In the genomic region with DNA sequence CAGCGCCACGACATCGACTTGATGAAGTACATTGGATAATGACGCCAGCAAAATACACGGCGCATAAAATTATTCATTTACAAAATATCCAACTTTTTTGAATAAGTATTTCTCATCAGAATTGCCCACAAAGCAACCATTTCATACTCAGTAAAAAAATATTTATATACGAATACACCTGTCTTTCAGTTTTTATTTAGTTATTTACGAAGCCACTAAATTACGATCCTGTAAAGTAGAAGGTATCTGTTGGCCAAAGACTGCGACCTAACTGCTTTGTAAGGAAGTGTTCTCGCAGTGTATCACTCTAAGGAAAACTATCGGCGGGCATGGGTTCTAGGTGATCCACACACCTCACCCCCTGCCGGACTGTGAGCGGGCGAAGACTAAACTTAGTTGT, we compare ENCODE assay signal across 3 fruit fly cellular contexts.
TF ChIP-seq lines count a peak whose summit lies in the region.

No protein-coding gene starts in this region.

TF ChIP-seq in whole organism, adult, 20 proteins besides CTCF, POLR2A, EP300 and RAD21 (continued from another document):
- no peak for TF ChIP-seq bab1 (GFP tag; optimal IDR thresholded peaks at IDR 0.05; lab: Kevin White, UChicago)
- TF ChIP-seq Clk (GFP tag; optimal IDR thresholded peaks at IDR 0.05; lab: Kevin White, UChicago): peak; percentile 25
- TF ChIP-seq Hr96 (GFP tag; optimal IDR thresholded peaks at IDR 0.05; lab: Kevin White, UChicago): peak; percentile 28

TF ChIP-seq in whole organism, embryonic, 481 proteins besides CTCF, POLR2A, EP300 and RAD21 (continued from another document and continues in another):
- TF ChIP-seq CG2120 (GFP tag; optimal IDR thresholded peaks at IDR 0.05; lab: Kevin White, UChicago) (peak; percentile 52), Meics (GFP tag; optimal IDR thresholded peaks at IDR 0.05; lab: Kevin White, UChicago) (no peak), Oaz (GFP tag; IDR thresholded peaks at IDR 0.05; lab: Robert Waterston, UW) (peak; percentile 51), CG17829 (tag; optimal IDR thresholded peaks at IDR 0.05; lab: Kevin White, UChicago) (peak; percentile 42), cg (GFP tag; optimal IDR thresholded peaks at IDR 0.05; lab: Kevin White, UChicago) (no peak), Ets97D (GFP tag; optimal IDR thresholded peaks at IDR 0.05; lab: Kevin White, UChicago) (peak; percentile 9), H15 (GFP tag; IDR thresholded peaks at IDR 0.05; lab: Robert Waterston, UW) (0 out of 3 replicates have a peak, but pooled peaks have one; percentile 11), CG9215 (GFP tag; IDR thresholded peaks at IDR 0.05; lab: Robert Waterston, UW) (peak; percentile 52), CG4424 (GFP tag; optimal IDR thresholded peaks at IDR 0.05; lab: Kevin White, UChicago) (peak; percentile 21), psq (GFP tag; optimal IDR thresholded peaks at IDR 0.05; lab: Kevin White, UChicago) (no peak), Tbp (GFP tag; optimal IDR thresholded peaks at IDR 0.05; lab: Kevin White, UChicago) (no peak), CG9817 (tag; optimal IDR thresholded peaks at IDR 0.05; lab: Kevin White, UChicago) (peak; percentile 58), ewg (GFP tag; optimal IDR thresholded peaks at IDR 0.05; lab: Kevin White, UChicago) (peak; percentile 14), CG8359 (GFP tag; optimal IDR thresholded peaks at IDR 0.05; lab: Kevin White, UChicago; ENCODE audit: borderline replicate concordance) (peak; percentile 0), CG1529 (GFP tag; optimal IDR thresholded peaks at IDR 0.05; lab: Kevin White, UChicago) (peak; percentile 0), CG11696 (GFP tag; IDR thresholded peaks at IDR 0.05; lab: Robert Waterston, UW) (no peak), CG6272 (GFP tag; IDR thresholded peaks at IDR 0.05; lab: Robert Waterston, UW) (peak; percentile 48), tgo (GFP tag; IDR thresholded peaks at IDR 0.05; lab: Robert Waterston, UW) (peak; percentile 66), wor (GFP tag; IDR thresholded peaks at IDR 0.05; lab: Robert Waterston, UW) (peak; percentile 40; the same call in 1 of the 2 replicates), Dref (GFP tag; IDR thresholded peaks at IDR 0.05; lab: Robert Waterston, UW) (no peak), CG8924 (tag; optimal IDR thresholded peaks at IDR 0.05; lab: Kevin White, UChicago) (peak; percentile 20), slp2 (GFP tag; optimal IDR thresholded peaks at IDR 0.05; lab: Kevin White, UChicago) (no peak), CG34422 (GFP tag; IDR thresholded peaks at IDR 0.05; lab: Robert Waterston, UW) (no peak), CG11085 (GFP tag; IDR thresholded peaks at IDR 0.05; lab: Robert Waterston, UW) (no peak; the same call in 1 of the 2 replicates), CG31365 (tag; optimal IDR thresholded peaks at IDR 0.05; lab: Kevin White, UChicago) (no peak), CG9437 (GFP tag; optimal IDR thresholded peaks at IDR 0.05; lab: Kevin White, UChicago) (peak; percentile 11), Poxn (GFP tag; IDR thresholded peaks at IDR 0.05; lab: Robert Waterston, UW) (no peak), Max (GFP tag; optimal IDR thresholded peaks at IDR 0.05; lab: Kevin White, UChicago) (peak; percentile 13), crp (GFP tag; optimal IDR thresholded peaks at IDR 0.05; lab: Kevin White, UChicago) (no peak), Opbp (GFP tag; IDR thresholded peaks at IDR 0.05; lab: Robert Waterston, UW; ENCODE audit: partially characterized antibody) (no peak), HLH3B (GFP tag; IDR thresholded peaks at IDR 0.05; lab: Robert Waterston, UW) (peak; percentile 48; the same call in 1 of the 2 replicates), CG15269 (tag; optimal IDR thresholded peaks at IDR 0.05; lab: Kevin White, UChicago) (no peak), CG15011 (GFP tag; optimal IDR thresholded peaks at IDR 0.05; lab: Kevin White, UChicago) (no peak), CG31441 (GFP tag; IDR thresholded peaks at IDR 0.05; lab: Robert Waterston, UW) (no peak), Ptx1 (GFP tag; IDR thresholded peaks at IDR 0.05; lab: Robert Waterston, UW) (peak; percentile 71), Hmx (GFP tag; optimal IDR thresholded peaks at IDR 0.05; lab: Kevin White, UChicago) (no peak), CG32772 (GFP tag; IDR thresholded peaks at IDR 0.05; lab: Robert Waterston, UW) (peak; percentile 56), zf30C (GFP tag; optimal IDR thresholded peaks at IDR 0.05; lab: Kevin White, UChicago) (peak; percentile 12), sisA (GFP tag; IDR thresholded peaks at IDR 0.05; lab: Robert Waterston, UW) (peak; percentile 48; the same call in 1 of the 2 replicates), CG17328 (GFP tag; IDR thresholded peaks at IDR 0.05; lab: Robert Waterston, UW) (peak; percentile 37; the same call in 1 of the 2 replicates), CG1233 (GFP tag; optimal IDR thresholded peaks at IDR 0.05; lab: Kevin White, UChicago) (peak; percentile 21), vvl (GFP tag; IDR thresholded peaks at IDR 0.05; lab: Robert Waterston, UW) (peak; percentile 55), Hr3 (GFP tag; optimal IDR thresholded peaks at IDR 0.05; lab: Kevin White, UChicago) (peak; percentile 44), slbo (GFP tag; IDR thresholded peaks at IDR 0.05; lab: Robert Waterston, UW) (peak; percentile 60), mam (GFP tag; optimal IDR thresholded peaks at IDR 0.05; lab: Kevin White, UChicago) (peak; percentile 31), Fer3 (tag; optimal IDR thresholded peaks at IDR 0.05; lab: Kevin White, UChicago) (no peak), Antp (GFP tag; optimal IDR thresholded peaks at IDR 0.05; lab: Kevin White, UChicago) (peak; percentile 51), CG9727 (GFP tag; optimal IDR thresholded peaks at IDR 0.05; lab: Kevin White, UChicago) (no peak), E2f1 (GFP tag; IDR thresholded peaks at IDR 0.05; lab: Robert Waterston, UW) (peak; percentile 34; the same call in 1 of the 2 replicates), CG11695 (GFP tag; IDR thresholded peaks at IDR 0.05; lab: Robert Waterston, UW) (peak; percentile 67; the same call in 2 of the 3 replicates), CG42726 (GFP tag; IDR thresholded peaks at IDR 0.05; lab: Robert Waterston, UW; ENCODE audit: partially characterized antibody) (no peak), lab (GFP tag; optimal IDR thresholded peaks at IDR 0.05; lab: Kevin White, UChicago) (no peak), ranshi (GFP tag; IDR thresholded peaks at IDR 0.05; lab: Robert Waterston, UW) (peak; percentile 28; the same call in 1 of the 2 replicates), BtbVII (GFP tag; optimal IDR thresholded peaks at IDR 0.05; lab: Kevin White, UChicago) (no peak), en (GFP tag; optimal IDR thresholded peaks at IDR 0.05; lab: Kevin White, UChicago) (no peak), lilli (GFP tag; optimal IDR thresholded peaks at IDR 0.05; lab: Kevin White, UChicago) (peak; percentile 58), peb (GFP tag; IDR thresholded peaks at IDR 0.05; lab: Robert Waterston, UW) (peak; percentile 26; the same call in 1 of the 2 replicates), Hr39 (optimal IDR thresholded peaks at IDR 0.05; lab: Kevin White, UChicago) (no peak), seq (GFP tag; IDR thresholded peaks at IDR 0.05; lab: Robert Waterston, UW) (peak; percentile 44; the same call in 1 of the 2 replicates), gcm (GFP tag; optimal IDR thresholded peaks at IDR 0.05; lab: Kevin White, UChicago) (no peak), CG3407 (GFP tag; optimal IDR thresholded peaks at IDR 0.05; lab: Kevin White, UChicago) (no peak)

TF ChIP-seq in whole organism, prepupa, 60 proteins besides CTCF, POLR2A, EP300 and RAD21 (continued from another document):
- peak; percentile 53; the same call in 1 of the 2 replicates for TF ChIP-seq Gug (GFP tag; IDR thresholded peaks at IDR 0.05; lab: Robert Waterston, UW)
- peak; percentile 76 for TF ChIP-seq CG15336 (GFP tag; IDR thresholded peaks at IDR 0.05; lab: Robert Waterston, UW)
- TF ChIP-seq CG6276 (GFP tag; optimal IDR thresholded peaks at IDR 0.05; lab: Kevin White, UChicago): peak; percentile 59
- no peak for TF ChIP-seq Ets21C (GFP tag; optimal IDR thresholded peaks at IDR 0.05; lab: Kevin White, UChicago)
- peak; percentile 56; the same call in 2 of the 3 replicates for TF ChIP-seq CG6163 (GFP tag; IDR thresholded peaks at IDR 0.05; lab: Robert Waterston, UW)
